Fruit fly (Drosophila melanogaster) whole organism: ENCODE measurements around the gene pros.
A peak's percentile ranks its signal among the peaks of the same experiment; 100 is the strongest.

ENCODE experiments used
- CG8478 ChIP-seq: fragments of >200 bp; optimal IDR thresholded peaks from 2 replicates; lab custom pipeline; 2018; ENCODE audit warnings: inconsistent platforms
- Dll ChIP-seq: fragments of >200 bp; optimal IDR thresholded peaks from 2 replicates; lab custom pipeline; 2017
- EcR ChIP-seq, 2 experiments: fragments of >200 bp; optimal IDR thresholded peaks; 2 replicates each; lab custom pipeline; 2017; ENCODE audit warnings: missing biosample characterization in 2 of 2, missing genetic modification characterization in 2 of 2, missing genetic modification reagents in 2 of 2
- pan ChIP-seq: fragments of >200 bp; optimal IDR thresholded peaks from 2 replicates; lab custom pipeline; 2017
- psq ChIP-seq: fragments of >200 bp; optimal IDR thresholded peaks from 2 replicates; lab custom pipeline; 2017
- usp ChIP-seq: fragments of >200 bp; optimal IDR thresholded peaks from 2 replicates; lab custom pipeline; 2017; ENCODE audit warnings: missing biosample characterization, missing genetic modification characterization, mixed read lengths

Gene pros

dm6 chr3R:11328180-11328579 lies at the start of gene pros:
pros (plus strand) TSS chr3R:11328480.
- TF ChIP-seq pan (lab: Kevin White, UChicago) (no peak), psq (lab: Kevin White, UChicago) (no peak), Dll (lab: Kevin White, UChicago) (no peak), CG8478 (lab: Kevin White, UChicago) (no peak), usp (no peak), EcR (GFP tag; optimal IDR thresholded peaks at IDR 0.05; lab: Kevin White, UChicago) (no peak)

- TF ChIP-seq Dll (lab: Kevin White, UChicago) = no peak
Measured at dm6 chr3R:11281887-11282286, 46.4 kb upstream of the pros start.

- TF ChIP-seq Dll (lab: Kevin White, UChicago) (no peak), pan (lab: Kevin White, UChicago) (no peak), psq (lab: Kevin White, UChicago) (no peak), EcR (GFP tag; optimal IDR thresholded peaks at IDR 0.05; lab: Kevin White, UChicago) (no peak), CG8478 (lab: Kevin White, UChicago) (no peak), usp (no peak)
Measured at dm6 chr3R:11286948-11287347, 41.3 kb upstream of the pros start.

- no peak for TF ChIP-seq psq (lab: Kevin White, UChicago)
- TF ChIP-seq EcR (GFP tag; optimal IDR thresholded peaks at IDR 0.05; lab: Kevin White, UChicago) = no peak
- TF ChIP-seq pan (lab: Kevin White, UChicago) = no peak
- TF ChIP-seq usp = no peak
- peak; percentile 17 for TF ChIP-seq Dll (lab: Kevin White, UChicago)
- TF ChIP-seq CG8478 (lab: Kevin White, UChicago) = no peak
Measured at dm6 chr3R:11302936-11303335, 25.3 kb upstream of the pros start.

dm6 chr3R:11305917-11306316 lies 22.4 kb upstream of the pros start:
- no peak for TF ChIP-seq psq (lab: Kevin White, UChicago)
- no peak for TF ChIP-seq usp
- no peak for TF ChIP-seq pan (lab: Kevin White, UChicago)
- TF ChIP-seq CG8478 (lab: Kevin White, UChicago) = no peak
- TF ChIP-seq Dll (lab: Kevin White, UChicago) = no peak
- TF ChIP-seq EcR (GFP tag; optimal IDR thresholded peaks at IDR 0.05; lab: Kevin White, UChicago) = no peak

dm6 chr3R:11310669-11311068 lies 17.6 kb upstream of the pros start:
- TF ChIP-seq usp (no peak), Dll (lab: Kevin White, UChicago) (no peak), pan (lab: Kevin White, UChicago) (no peak), psq (lab: Kevin White, UChicago) (no peak), CG8478 (lab: Kevin White, UChicago) (no peak)

dm6 chr3R:11312292-11312691 lies 16.0 kb upstream of the pros start:
- TF ChIP-seq psq (lab: Kevin White, UChicago) = no peak
- TF ChIP-seq pan (lab: Kevin White, UChicago) = no peak
- no peak for TF ChIP-seq EcR (GFP tag; optimal IDR thresholded peaks at IDR 0.05; lab: Kevin White, UChicago)
- no peak for TF ChIP-seq usp
- no peak for TF ChIP-seq CG8478 (lab: Kevin White, UChicago)
- TF ChIP-seq Dll (lab: Kevin White, UChicago) = no peak

dm6 chr3R:11316667-11317066 lies 11.6 kb upstream of the pros start:
- no peak for TF ChIP-seq psq (lab: Kevin White, UChicago)
- no peak for TF ChIP-seq CG8478 (lab: Kevin White, UChicago)
- TF ChIP-seq usp = no peak
- TF ChIP-seq Dll (lab: Kevin White, UChicago) = no peak
- no peak for TF ChIP-seq pan (lab: Kevin White, UChicago)
- TF ChIP-seq EcR (GFP tag; optimal IDR thresholded peaks at IDR 0.05; lab: Kevin White, UChicago) = no peak

- TF ChIP-seq Dll (lab: Kevin White, UChicago) (no peak), EcR (GFP tag; optimal IDR thresholded peaks at IDR 0.05; lab: Kevin White, UChicago) (no peak), psq (lab: Kevin White, UChicago) (no peak), pan (lab: Kevin White, UChicago) (no peak), CG8478 (lab: Kevin White, UChicago) (no peak), usp (no peak)
Measured at dm6 chr3R:11330713-11331112, 2.4 kb downstream of the pros start.

dm6 chr3R:11334272-11334874 lies 6.1 kb downstream of the pros start:
- TF ChIP-seq pan (lab: Kevin White, UChicago) (no peak), Dll (lab: Kevin White, UChicago) (no peak), EcR (GFP tag; optimal IDR thresholded peaks at IDR 0.05; lab: Kevin White, UChicago) (no peak)

- TF ChIP-seq EcR (GFP tag; optimal IDR thresholded peaks at IDR 0.05; lab: Kevin White, UChicago) (no peak), CG8478 (lab: Kevin White, UChicago) (no peak), usp (no peak), Dll (lab: Kevin White, UChicago) (no peak), pan (lab: Kevin White, UChicago) (no peak), psq (lab: Kevin White, UChicago) (no peak)
Measured at dm6 chr3R:11335794-11336193, 7.5 kb downstream of the pros start.

dm6 chr3R:11337109-11337508 lies 8.8 kb downstream of the pros start:
- TF ChIP-seq psq (lab: Kevin White, UChicago) (no peak), Dll (lab: Kevin White, UChicago) (no peak), usp (no peak)

- TF ChIP-seq Dll (lab: Kevin White, UChicago) (no peak), psq (lab: Kevin White, UChicago) (no peak), pan (lab: Kevin White, UChicago) (no peak), CG8478 (lab: Kevin White, UChicago) (no peak), EcR (GFP tag; optimal IDR thresholded peaks at IDR 0.05; lab: Kevin White, UChicago) (no peak), usp (no peak)
Measured at dm6 chr3R:11338287-11338686, 10.0 kb downstream of the pros start.
